Fruit fly (Drosophila melanogaster) whole organism, pupa: ENCODE measurements around the gene CG15144.

Source experiments
- CG10348 ChIP-seq: fragments of 200-800 bp; sonication (Bioruptor generic); IDR thresholded peaks from 2 replicates; pipeline ENCODE4 v1.3.6; 2022; ENCODE audit warnings: missing biosample characterization, missing genetic modification characterization
- CG12605 ChIP-seq: fragments of 200-800 bp; sonication (Bioruptor generic); IDR thresholded peaks from 2 replicates; pipeline ENCODE4 v1.3.6; 2022; ENCODE audit warnings: missing biosample characterization, missing genetic modification characterization
- CG13204 ChIP-seq: fragments of 200-800 bp; sonication (Bioruptor generic); optimal IDR thresholded peaks from 2 replicates; lab custom pipeline; 2018; ENCODE audit warnings: missing biosample characterization, mild to moderate bottlenecking, missing genetic modification characterization, moderate library complexity
- CG14655 ChIP-seq: fragments of 200-800 bp; sonication (Bioruptor generic); optimal IDR thresholded peaks from 3 replicates; lab custom pipeline; 2017; ENCODE audit warnings: mild to moderate bottlenecking, missing biosample characterization, missing genetic modification reagents, missing genetic modification characterization
- CG15710 ChIP-seq: fragments of 200-800 bp; sonication (Bioruptor generic); optimal IDR thresholded peaks from 2 replicates; lab custom pipeline; 2018; ENCODE audit warnings: missing biosample characterization, mild to moderate bottlenecking, missing genetic modification characterization, moderate library complexity
- CG17806 ChIP-seq: fragments of 200-800 bp; sonication (Bioruptor generic); optimal IDR thresholded peaks from 2 replicates; lab custom pipeline; 2018; ENCODE audit warnings: missing biosample characterization, mild to moderate bottlenecking, missing genetic modification characterization, moderate library complexity
- CG32121 ChIP-seq: fragments of 200-800 bp; sonication (Bioruptor generic); IDR thresholded peaks from 2 replicates; pipeline ENCODE4 v1.3.6; 2022; ENCODE audit warnings: missing biosample characterization, missing genetic modification characterization
- CG34367 ChIP-seq: fragments of 200-800 bp; sonication (Bioruptor generic); optimal IDR thresholded peaks from 2 replicates; lab custom pipeline; 2018; ENCODE audit warnings: missing biosample characterization, mild to moderate bottlenecking, missing genetic modification characterization
- CG4496 ChIP-seq: fragments of 200-800 bp; sonication (Bioruptor generic); IDR thresholded peaks from 3 replicates; pipeline ENCODE4 v1.3.6; 2022; ENCODE audit warnings: missing biosample characterization, missing genetic modification characterization
- CG8159 ChIP-seq: fragments of 200-800 bp; sonication (Bioruptor generic); optimal IDR thresholded peaks from 3 replicates; lab custom pipeline; 2018; ENCODE audit warnings: missing biosample characterization, mild to moderate bottlenecking, missing genetic modification characterization, moderate library complexity
- CG8301 ChIP-seq: fragments of 200-800 bp; sonication (Bioruptor generic); optimal IDR thresholded peaks from 2 replicates; lab custom pipeline; 2018; ENCODE audit warnings: missing biosample characterization, mild to moderate bottlenecking, missing genetic modification characterization
- D1 ChIP-seq: fragments of 200-800 bp; sonication (Bioruptor generic); optimal IDR thresholded peaks from 2 replicates; lab custom pipeline; 2018; ENCODE audit warnings: missing biosample characterization, mild to moderate bottlenecking, missing genetic modification characterization, moderate library complexity
- EcR ChIP-seq: fragments of 200-800 bp; sonication (Bioruptor generic); optimal IDR thresholded peaks from 3 replicates; lab custom pipeline; 2019; ENCODE audit warnings: missing biosample characterization, missing genetic modification characterization, mild to moderate bottlenecking, moderate library complexity, missing genetic modification reagents
- Ets98B ChIP-seq: fragments of 200-800 bp; sonication (Bioruptor generic); IDR thresholded peaks from 2 replicates; pipeline ENCODE4 v1.3.6; 2022; ENCODE audit warnings: missing biosample characterization, missing genetic modification characterization
- Pif1A ChIP-seq: fragments of 200-800 bp; sonication (Bioruptor generic); optimal IDR thresholded peaks from 3 replicates; lab custom pipeline; 2016; ENCODE audit warnings: missing biosample characterization, missing genetic modification characterization
- Pif1B ChIP-seq: fragments of 200-800 bp; sonication (Bioruptor generic); optimal IDR thresholded peaks from 3 replicates; lab custom pipeline; 2016; ENCODE audit warnings: missing biosample characterization, missing genetic modification characterization
- Snoo ChIP-seq: fragments of 200-800 bp; sonication (Bioruptor generic); optimal IDR thresholded peaks from 3 replicates; lab custom pipeline; 2017; ENCODE audit warnings: missing biosample characterization, mild to moderate bottlenecking, missing genetic modification characterization, inconsistent platforms
- fd96Ca ChIP-seq: fragments of 200-800 bp; sonication (Bioruptor generic); IDR thresholded peaks from 3 replicates; pipeline ENCODE4 v1.3.6; 2022; ENCODE audit warnings: missing biosample characterization, missing genetic modification characterization
- gl ChIP-seq: fragments of 200-800 bp; sonication (Bioruptor generic); optimal IDR thresholded peaks from 2 replicates; lab custom pipeline; 2018; ENCODE audit warnings: missing biosample characterization, mild to moderate bottlenecking, missing genetic modification characterization
- rn ChIP-seq: fragments of 200-800 bp; sonication (Bioruptor generic); IDR thresholded peaks from 2 replicates; pipeline ENCODE4 v1.3.6; 2022; ENCODE audit warnings: missing biosample characterization, missing genetic modification characterization

CG15144 gene

dm6 chr2L:17559275-17559674 lies 30.4 kb upstream of the CG15144 start:
- TF ChIP-seq D1 (tag; lab: Kevin White, UChicago) (no peak), CG17806 (tag; lab: Kevin White, UChicago) (no peak), CG12605 (GFP tag; lab: Robert Waterston, UW) (no peak), rn (GFP tag; lab: Robert Waterston, UW) (no peak), CG13204 (GFP tag; lab: Kevin White, UChicago) (no peak), fd96Ca (no peak), CG8301 (tag; lab: Kevin White, UChicago) (no peak), CG14655 (GFP tag; lab: Kevin White, UChicago) (no peak), CG8159 (tag; lab: Kevin White, UChicago) (no peak), CG15710 (tag; lab: Kevin White, UChicago) (no peak), Snoo (no peak), CG32121 (no peak), CG10348 (GFP tag; lab: Robert Waterston, UW) (no peak), CG4496 (GFP tag; lab: Robert Waterston, UW) (no peak), Pif1A (GFP tag; lab: Kevin White, UChicago) (no peak), CG34367 (tag; lab: Kevin White, UChicago) (no peak), EcR (GFP tag; lab: Kevin White, UChicago) (no peak), Ets98B (GFP tag; lab: Robert Waterston, UW) (no peak)
- TF ChIP-seq, all 21 proteins: peak for 0

- TF ChIP-seq CG8159 (tag; lab: Kevin White, UChicago) (peak; percentile 63), CG10348 (GFP tag; lab: Robert Waterston, UW) (no peak), CG17806 (tag; lab: Kevin White, UChicago) (no peak), Snoo (no peak), CG14655 (GFP tag; lab: Kevin White, UChicago) (peak; percentile 27), CG15710 (tag; lab: Kevin White, UChicago) (peak; percentile 56), CG32121 (no peak), Pif1B (GFP tag; lab: Kevin White, UChicago) (no peak), CG8301 (tag; lab: Kevin White, UChicago) (peak; percentile 3)
Observed at dm6 chr2L:17558111-17558773, 29.3 kb upstream of the CG15144 start.

- TF ChIP-seq gl (tag; lab: Kevin White, UChicago) (no peak), EcR (GFP tag; lab: Kevin White, UChicago) (no peak), Ets98B (GFP tag; lab: Robert Waterston, UW) (no peak), CG8301 (tag; lab: Kevin White, UChicago) (no peak), CG13204 (GFP tag; lab: Kevin White, UChicago) (no peak), CG34367 (tag; lab: Kevin White, UChicago) (no peak), CG17806 (tag; lab: Kevin White, UChicago) (no peak), D1 (tag; lab: Kevin White, UChicago) (no peak), Pif1B (GFP tag; lab: Kevin White, UChicago) (no peak), Pif1A (GFP tag; lab: Kevin White, UChicago) (no peak), CG15710 (tag; lab: Kevin White, UChicago) (no peak), fd96Ca (no peak), Snoo (no peak), CG4496 (GFP tag; lab: Robert Waterston, UW) (no peak), CG8159 (tag; lab: Kevin White, UChicago) (no peak), CG10348 (GFP tag; lab: Robert Waterston, UW) (no peak)
Observed at dm6 chr2L:17555665-17556064, 26.7 kb upstream of the CG15144 start, which contains the start of gene CG7094. Gene CG7094, minus strand, starts transcription at chr2L:17555765.

- TF ChIP-seq Pif1A (GFP tag; lab: Kevin White, UChicago), result no peak
- no peak for TF ChIP-seq CG8301 (tag; lab: Kevin White, UChicago)
Observed at dm6 chr2L:17542661-17543278, 13.8 kb upstream of the CG15144 start.

dm6 chr2L:17541106-17541505 lies 12.2 kb upstream of the CG15144 start:
- TF ChIP-seq CG14655 (GFP tag; lab: Kevin White, UChicago), result no peak
- TF ChIP-seq rn (GFP tag; lab: Robert Waterston, UW), result no peak
- TF ChIP-seq Pif1B (GFP tag; lab: Kevin White, UChicago), result no peak
- no peak for TF ChIP-seq gl (tag; lab: Kevin White, UChicago)
- no peak for TF ChIP-seq EcR (GFP tag; lab: Kevin White, UChicago)
- no peak for TF ChIP-seq CG13204 (GFP tag; lab: Kevin White, UChicago)
- no peak for TF ChIP-seq fd96Ca
- no peak for TF ChIP-seq CG4496 (GFP tag; lab: Robert Waterston, UW)
- no peak for TF ChIP-seq CG10348 (GFP tag; lab: Robert Waterston, UW)
- TF ChIP-seq CG12605 (GFP tag; lab: Robert Waterston, UW), result no peak
- no peak for TF ChIP-seq Pif1A (GFP tag; lab: Kevin White, UChicago)
- no peak for TF ChIP-seq CG34367 (tag; lab: Kevin White, UChicago)
- no peak for TF ChIP-seq CG8301 (tag; lab: Kevin White, UChicago)
- TF ChIP-seq CG32121, result no peak
- no peak for TF ChIP-seq Ets98B (GFP tag; lab: Robert Waterston, UW)
- no peak for TF ChIP-seq CG15710 (tag; lab: Kevin White, UChicago)
- no peak for TF ChIP-seq CG8159 (tag; lab: Kevin White, UChicago)

dm6 chr2L:17533794-17534193 lies 4.9 kb upstream of the CG15144 start:
- TF ChIP-seq CG10348 (GFP tag; lab: Robert Waterston, UW), result no peak
- TF ChIP-seq Ets98B (GFP tag; lab: Robert Waterston, UW), result no peak
- TF ChIP-seq CG8159 (tag; lab: Kevin White, UChicago), result no peak
- TF ChIP-seq Pif1A (GFP tag; lab: Kevin White, UChicago), result no peak
- no peak for TF ChIP-seq CG8301 (tag; lab: Kevin White, UChicago)
- TF ChIP-seq Snoo, result no peak
- no peak for TF ChIP-seq CG12605 (GFP tag; lab: Robert Waterston, UW)
- no peak for TF ChIP-seq CG4496 (GFP tag; lab: Robert Waterston, UW)
- no peak for TF ChIP-seq CG32121
- no peak for TF ChIP-seq Pif1B (GFP tag; lab: Kevin White, UChicago)
- no peak for TF ChIP-seq CG34367 (tag; lab: Kevin White, UChicago)
- no peak for TF ChIP-seq CG17806 (tag; lab: Kevin White, UChicago)
- no peak for TF ChIP-seq rn (GFP tag; lab: Robert Waterston, UW)
- TF ChIP-seq gl (tag; lab: Kevin White, UChicago), result no peak
- TF ChIP-seq CG14655 (GFP tag; lab: Kevin White, UChicago), result no peak
- TF ChIP-seq CG15710 (tag; lab: Kevin White, UChicago), result no peak
